Worm (Caenorhabditis elegans) whole organism, L1 larva: Measurements from ENCODE around the gene lgc-17.

Experiments
- C16A3.4 ChIP-seq: fragments of 150-350 bp; optimal IDR thresholded peaks from 2 replicates; lab custom pipeline; 2014; ENCODE audit warnings: missing biosample characterization, missing genetic modification characterization
- C34B4.2 ChIP-seq: sonication (generic microtip); optimal IDR thresholded peaks from 2 replicates; lab custom pipeline; 2017; ENCODE audit warnings: mild to moderate bottlenecking, missing genetic modification characterization, missing compliant biosample characterization
- F16B12.6 ChIP-seq: fragments of 150-350 bp; optimal IDR thresholded peaks from 2 replicates; lab custom pipeline; 2014; ENCODE audit warnings: missing biosample characterization, missing genetic modification characterization
- Y116A8C.19 ChIP-seq: sonication (generic microtip); optimal IDR thresholded peaks from 2 replicates; lab custom pipeline; 2016; ENCODE audit warnings: missing compliant biosample characterization, missing genetic modification characterization, borderline replicate concordance
- alr-1 ChIP-seq: fragments of 200-800 bp; sonication (Bioruptor generic); optimal IDR thresholded peaks from 2 replicates; lab custom pipeline; 2018; ENCODE audit warnings: borderline replicate concordance, mild to moderate bottlenecking, missing genetic modification characterization, missing compliant biosample characterization
- aly-2 ChIP-seq: fragments of 150-350 bp; optimal IDR thresholded peaks from 2 replicates; lab custom pipeline; 2014; ENCODE audit warnings: missing biosample characterization, missing genetic modification characterization
- ceh-8 ChIP-seq: fragments of 200-800 bp; sonication (Bioruptor generic); optimal IDR thresholded peaks from 2 replicates; lab custom pipeline; 2018; ENCODE audit warnings: mild to moderate bottlenecking, missing genetic modification characterization, moderate library complexity, missing compliant biosample characterization
- ceh-82 ChIP-seq, 3 experiments: fragments of 150-350 bp in 1 of 3; sonication (generic microtip) in 2 of 3; optimal IDR thresholded peaks; 2 replicates each; lab custom pipeline; 2014 to 2017; ENCODE audit warnings: missing biosample characterization in 3 of 3, missing genetic modification characterization in 3 of 3
- dpl-1 ChIP-seq, 3 experiments: fragments of 150-350 bp in 2 of 3; sonication (generic microtip) in 1 of 3; optimal IDR thresholded peaks; 2 replicates each; lab custom pipeline; 2014 to 2017; ENCODE audit warnings: missing biosample characterization in 3 of 3, missing genetic modification characterization in 3 of 3, missing genetic modification reagents in 3 of 3
- dsc-1 ChIP-seq: sonication (generic microtip); optimal IDR thresholded peaks from 2 replicates; lab custom pipeline; 2016; ENCODE audit warnings: mild to moderate bottlenecking, missing genetic modification characterization, missing compliant biosample characterization
- efl-3 ChIP-seq: fragments of 200-800 bp; sonication (Bioruptor generic); optimal IDR thresholded peaks from 2 replicates; lab custom pipeline; 2018; ENCODE audit warnings: mild to moderate bottlenecking, missing genetic modification characterization, missing compliant biosample characterization
- elt-2 ChIP-seq: sonication (generic microtip); optimal IDR thresholded peaks from 2 replicates; lab custom pipeline; 2016; ENCODE audit warnings: missing genetic modification characterization, mild to moderate bottlenecking, inconsistent platforms, missing compliant biosample characterization, missing genetic modification reagents
- elt-3 ChIP-seq, 6 experiments: fragments of 150-350 bp in 1 of 6; sonication (generic microtip); optimal IDR thresholded peaks; 2 replicates each; lab custom pipeline; 2017 to 2018; ENCODE audit warnings: missing biosample characterization in 6 of 6, missing genetic modification characterization in 6 of 6, inconsistent platforms in 1 of 6
- fkh-10 ChIP-seq: sonication (generic microtip); optimal IDR thresholded peaks from 2 replicates; lab custom pipeline; 2017; ENCODE audit warnings: missing biosample characterization, missing genetic modification reagents, missing genetic modification characterization
- fkh-4 ChIP-seq: sonication (generic microtip); optimal IDR thresholded peaks from 2 replicates; lab custom pipeline; 2016; ENCODE audit warnings: missing compliant biosample characterization, missing genetic modification characterization, borderline replicate concordance
- fkh-8 ChIP-seq: sonication (generic microtip); optimal IDR thresholded peaks from 2 replicates; lab custom pipeline; 2016; ENCODE audit warnings: mild to moderate bottlenecking, missing genetic modification characterization, missing compliant biosample characterization
- fos-1 ChIP-seq: fragments of 150-350 bp; optimal IDR thresholded peaks from 2 replicates; lab custom pipeline; 2014; ENCODE audit warnings: missing biosample characterization, missing genetic modification characterization
- grh-1 ChIP-seq: fragments of 200-800 bp; sonication (Bioruptor generic); IDR thresholded peaks from 2 replicates; pipeline ENCODE4 v1.3.6; 2022; ENCODE audit warnings: missing genetic modification reagents, missing genetic modification characterization, missing compliant biosample characterization
- hlh-17 ChIP-seq: fragments of 200-800 bp; sonication (Bioruptor generic); optimal IDR thresholded peaks from 2 replicates; lab custom pipeline; 2018; ENCODE audit warnings: missing genetic modification characterization, mild to moderate bottlenecking, missing compliant biosample characterization, moderate library complexity, borderline replicate concordance
- hlh-4 ChIP-seq: sonication (generic microtip); optimal IDR thresholded peaks from 2 replicates; lab custom pipeline; 2016; ENCODE audit warnings: mild to moderate bottlenecking, missing genetic modification characterization, missing compliant biosample characterization
- hpl-2 ChIP-seq: fragments of 150-350 bp; optimal IDR thresholded peaks from 2 replicates; lab custom pipeline; 2014; ENCODE audit warnings: missing biosample characterization, missing genetic modification reagents, missing genetic modification characterization
- irx-1 ChIP-seq: sonication (generic microtip); optimal IDR thresholded peaks from 2 replicates; lab custom pipeline; 2016; ENCODE audit warnings: missing genetic modification characterization, missing compliant biosample characterization
- isw-1 ChIP-seq: fragments of 200-800 bp; sonication (Bioruptor generic); IDR thresholded peaks from 2 replicates; pipeline ENCODE4 v1.3.6; 2022; ENCODE audit warnings: missing genetic modification characterization, missing compliant biosample characterization
- jun-1 ChIP-seq: fragments of 150-350 bp; optimal IDR thresholded peaks from 2 replicates; lab custom pipeline; 2014; ENCODE audit warnings: missing biosample characterization, missing genetic modification reagents, missing genetic modification characterization
- lin-14 ChIP-seq: fragments of 200-800 bp; sonication (Bioruptor generic); optimal IDR thresholded peaks from 2 replicates; lab custom pipeline; 2018; ENCODE audit warnings: mild to moderate bottlenecking, missing genetic modification characterization, moderate library complexity, missing compliant biosample characterization
- lin-15B ChIP-seq: fragments of 150-350 bp; sonication (generic microtip); optimal IDR thresholded peaks from 3 replicates; lab custom pipeline; 2014; ENCODE audit warnings: missing biosample characterization, missing genetic modification characterization
- lin-39 ChIP-seq: fragments of 150-350 bp; optimal IDR thresholded peaks from 2 replicates; lab custom pipeline; 2014; ENCODE audit warnings: missing biosample characterization, missing genetic modification reagents, missing genetic modification characterization
- lir-3 ChIP-seq: sonication (generic microtip); optimal IDR thresholded peaks from 2 replicates; lab custom pipeline; 2016; ENCODE audit warnings: mild to moderate bottlenecking, missing genetic modification characterization, moderate library complexity, missing compliant biosample characterization; ENCODE audit not compliant: poor library complexity
- mab-9 ChIP-seq: fragments of 200-800 bp; sonication (Bioruptor generic); IDR thresholded peaks from 2 replicates; pipeline ENCODE4 v1.3.6; 2022; ENCODE audit warnings: missing genetic modification reagents, missing genetic modification characterization, missing compliant biosample characterization
- mef-2 ChIP-seq: fragments of 150-350 bp; optimal IDR thresholded peaks from 2 replicates; lab custom pipeline; 2014; ENCODE audit warnings: missing biosample characterization, missing genetic modification characterization
- mep-1 ChIP-seq: fragments of 150-350 bp; optimal IDR thresholded peaks from 2 replicates; lab custom pipeline; 2014; ENCODE audit warnings: missing biosample characterization, missing genetic modification characterization
- nhr-11 ChIP-seq: fragments of 150-350 bp; optimal IDR thresholded peaks from 2 replicates; lab custom pipeline; 2014; ENCODE audit warnings: missing biosample characterization, missing genetic modification characterization
- nhr-12 ChIP-seq: sonication (generic microtip); optimal IDR thresholded peaks from 2 replicates; lab custom pipeline; 2017; ENCODE audit warnings: missing biosample characterization, missing genetic modification characterization
- nhr-20 ChIP-seq: sonication (generic microtip); optimal IDR thresholded peaks from 2 replicates; lab custom pipeline; 2016; ENCODE audit warnings: mild to moderate bottlenecking, missing genetic modification characterization, missing compliant biosample characterization
- nhr-237 ChIP-seq: fragments of 150-350 bp; optimal IDR thresholded peaks from 2 replicates; lab custom pipeline; 2014; ENCODE audit warnings: missing biosample characterization, missing genetic modification characterization
- nhr-28 ChIP-seq: fragments of 150-350 bp; optimal IDR thresholded peaks from 2 replicates; lab custom pipeline; 2014; ENCODE audit warnings: missing biosample characterization, missing genetic modification characterization
- nhr-47 ChIP-seq: sonication (generic microtip); optimal IDR thresholded peaks from 2 replicates; lab custom pipeline; 2016; ENCODE audit warnings: mild to moderate bottlenecking, missing genetic modification characterization, moderate library complexity, missing compliant biosample characterization
- nhr-71 ChIP-seq: sonication (generic microtip); optimal IDR thresholded peaks from 2 replicates; lab custom pipeline; 2016; ENCODE audit warnings: mild to moderate bottlenecking, missing genetic modification characterization, moderate library complexity, missing compliant biosample characterization
- nhr-76 ChIP-seq: sonication (generic microtip); optimal IDR thresholded peaks from 2 replicates; lab custom pipeline; 2017; ENCODE audit warnings: missing biosample characterization, missing genetic modification characterization
- pag-3 ChIP-seq: sonication (generic microtip); optimal IDR thresholded peaks from 2 replicates; lab custom pipeline; 2017; ENCODE audit warnings: missing genetic modification characterization, mild to moderate bottlenecking, missing compliant biosample characterization, antibody characterized with exemption, borderline replicate concordance; ENCODE audit not compliant: insufficient read depth
- pax-3 ChIP-seq: fragments of 200-800 bp; sonication (Bioruptor generic); optimal IDR thresholded peaks from 2 replicates; lab custom pipeline; 2018; ENCODE audit warnings: mild to moderate bottlenecking, missing genetic modification characterization, moderate library complexity, missing compliant biosample characterization
- rnt-1 ChIP-seq: sonication (generic microtip); optimal IDR thresholded peaks from 2 replicates; lab custom pipeline; 2016; ENCODE audit warnings: mild to moderate bottlenecking, missing genetic modification characterization, moderate library complexity, missing compliant biosample characterization
- snpc-4 ChIP-seq: fragments of 150-350 bp; optimal IDR thresholded peaks from 2 replicates; lab custom pipeline; 2014; ENCODE audit warnings: missing biosample characterization, missing genetic modification characterization
- sptf-1 ChIP-seq: fragments of 150-350 bp; optimal IDR thresholded peaks from 2 replicates; lab custom pipeline; 2014; ENCODE audit warnings: missing biosample characterization, missing genetic modification characterization
- swsn-7 ChIP-seq: sonication (generic microtip); optimal IDR thresholded peaks from 2 replicates; lab custom pipeline; 2016; ENCODE audit warnings: missing genetic modification characterization, missing compliant biosample characterization
- tbx-2 ChIP-seq: sonication (generic microtip); optimal IDR thresholded peaks from 2 replicates; lab custom pipeline; 2016; ENCODE audit warnings: missing genetic modification characterization, missing compliant biosample characterization
- tlp-1 ChIP-seq: fragments of 150-350 bp; optimal IDR thresholded peaks from 2 replicates; lab custom pipeline; 2014; ENCODE audit warnings: missing biosample characterization, missing genetic modification characterization
- unc-130 ChIP-seq: fragments of 150-350 bp; optimal IDR thresholded peaks from 2 replicates; lab custom pipeline; 2017; ENCODE audit warnings: missing biosample characterization, missing genetic modification characterization, inconsistent platforms
- unc-62 ChIP-seq: fragments of 150-350 bp; optimal IDR thresholded peaks from 2 replicates; lab custom pipeline; 2014; ENCODE audit warnings: missing biosample characterization, missing genetic modification reagents, missing genetic modification characterization
- unc-86 ChIP-seq: sonication (generic microtip); optimal IDR thresholded peaks from 2 replicates; lab custom pipeline; 2016; ENCODE audit warnings: missing genetic modification characterization, missing compliant biosample characterization
- unc-98 ChIP-seq: fragments of 200-800 bp; sonication (Bioruptor generic); IDR thresholded peaks from 2 replicates; pipeline ENCODE4 v1.3.6; 2022; ENCODE audit warnings: missing genetic modification characterization, missing compliant biosample characterization
- ztf-11 ChIP-seq, 2 experiments: sonication (generic microtip); optimal IDR thresholded peaks; 2 replicates each; lab custom pipeline; 2016 to 2017; ENCODE audit warnings: missing genetic modification characterization in 2 of 2, missing biosample characterization in 1 of 2, missing compliant biosample characterization in 1 of 2

lgc-17 gene

ce11 chrX:12106004-12106403 lies 15.4 kb upstream of the lgc-17 start (continued):
- TF ChIP-seq fos-1 (tag; lab: Kevin White, UChicago) (peak; percentile 52), elt-3 (tag; optimal IDR thresholded peaks at IDR 0.05; lab: Kevin White, UChicago) (peak in 2 of 6 experiments; percentile 19 to 52), C16A3.4 (tag; lab: Kevin White, UChicago) (peak; percentile 58), fkh-4 (tag; lab: Kevin White, UChicago) (no peak), pag-3 (tag; lab: Kevin White, UChicago) (no peak), mep-1 (tag; lab: Kevin White, UChicago) (peak; percentile 65), lin-14 (GFP tag; lab: Kevin White, UChicago) (peak; percentile 87), isw-1 (peak; percentile 33), dsc-1 (tag; lab: Kevin White, UChicago) (peak; percentile 95), C34B4.2 (tag; lab: Kevin White, UChicago) (no peak), F16B12.6 (tag; lab: Kevin White, UChicago) (no peak), hlh-17 (GFP tag; lab: Kevin White, UChicago) (no peak), hpl-2 (GFP tag; lab: Kevin White, UChicago) (no peak), nhr-76 (tag; lab: Kevin White, UChicago) (no peak), tbx-2 (tag; lab: Kevin White, UChicago) (peak; percentile 79), snpc-4 (tag; lab: Kevin White, UChicago) (no peak), nhr-20 (tag; lab: Kevin White, UChicago) (peak; percentile 82), nhr-11 (tag; lab: Kevin White, UChicago) (no peak), aly-2 (tag; lab: Kevin White, UChicago) (peak; percentile 38), fkh-8 (peak; percentile 82), alr-1 (tag; lab: Kevin White, UChicago) (no peak), mab-9 (GFP tag; lab: Robert Waterston, UW) (peak; percentile 52), rnt-1 (tag; lab: Kevin White, UChicago) (peak; percentile 84), nhr-47 (peak; percentile 88), nhr-28 (tag; lab: Kevin White, UChicago) (no peak), lin-15B (tag; lab: Kevin White, UChicago) (no peak), elt-2 (tag; lab: Kevin White, UChicago) (peak; percentile 38), hlh-4 (tag; lab: Kevin White, UChicago) (no peak), lir-3 (tag; lab: Kevin White, UChicago) (peak; percentile 60), mef-2 (tag; lab: Kevin White, UChicago) (no peak), ceh-8 (peak; percentile 79), grh-1 (GFP tag; lab: Robert Waterston, UW) (peak; percentile 37; the same call in 1 of the 2 replicates), unc-98 (GFP tag; lab: Robert Waterston, UW) (no peak), swsn-7 (tag; lab: Kevin White, UChicago) (peak; percentile 85), unc-62 (GFP tag; lab: Kevin White, UChicago) (no peak), irx-1 (tag; lab: Kevin White, UChicago) (peak; percentile 74), jun-1 (tag; lab: Kevin White, UChicago) (peak; percentile 75), nhr-12 (tag; lab: Kevin White, UChicago) (no peak), Y116A8C.19 (tag; lab: Kevin White, UChicago) (no peak), pax-3 (tag; lab: Kevin White, UChicago) (peak; percentile 34), nhr-71 (tag; lab: Kevin White, UChicago) (peak; percentile 86), tlp-1 (tag; lab: Kevin White, UChicago) (no peak), efl-3 (GFP tag; lab: Kevin White, UChicago) (peak; percentile 34), ceh-82 (tag; optimal IDR thresholded peaks at IDR 0.05; lab: Kevin White, UChicago) (peak; percentile 74 to 80 (median 78)), unc-130 (peak; percentile 60), sptf-1 (tag; lab: Kevin White, UChicago) (no peak), ztf-11 (tag; optimal IDR thresholded peaks at IDR 0.05; lab: Kevin White, UChicago) (peak in 1 of 2 experiments; percentile 79), lin-39 (tag; lab: Kevin White, UChicago) (no peak), fkh-10 (GFP tag; lab: Kevin White, UChicago) (peak; percentile 85), unc-86 (tag; lab: Kevin White, UChicago) (peak; percentile 79), dpl-1 (GFP tag; optimal IDR thresholded peaks at IDR 0.05; lab: Kevin White, UChicago) (peak in 2 of 3 experiments; percentile 4 to 13), nhr-237 (tag; lab: Kevin White, UChicago) (no peak)
